Fruit fly (Drosophila melanogaster) whole organism, embryonic: ENCODE data around the gene CG32192.
A peak's percentile ranks its signal among the peaks of the same experiment; 100 is the strongest.

ENCODE experiments used
- Aef1 ChIP-seq: fragments of 200-800 bp; sonication (Bioruptor generic); IDR thresholded peaks from 3 replicates; pipeline ENCODE4 v1.3.6; 2022; ENCODE audit warnings: missing biosample characterization, missing genetic modification characterization
- Asciz ChIP-seq: fragments of 200-800 bp; sonication (Bioruptor generic); optimal IDR thresholded peaks from 2 replicates; lab custom pipeline; 2017; ENCODE audit warnings: missing biosample characterization, mild to moderate bottlenecking, missing genetic modification characterization, missing genetic modification reagents
- Atf6 ChIP-seq: fragments of 200-800 bp; sonication (Bioruptor generic); IDR thresholded peaks from 2 replicates; pipeline ENCODE4 v1.3.6; 2022; ENCODE audit warnings: missing biosample characterization, missing genetic modification characterization
- Awh ChIP-seq: fragments of 200-800 bp; sonication (Bioruptor generic); IDR thresholded peaks from 2 replicates; pipeline ENCODE4, ENCODE4 v1.3.6; 2022; ENCODE audit warnings: missing biosample characterization, missing genetic modification characterization
- Bgb ChIP-seq: fragments of 200-800 bp; sonication (Bioruptor generic); IDR thresholded peaks from 2 replicates; pipeline ENCODE4 v1.3.6; 2022; ENCODE audit warnings: missing biosample characterization, missing genetic modification characterization; ENCODE audit not compliant: partially characterized antibody
- CG10147 ChIP-seq: fragments of 200-800 bp; sonication (Bioruptor generic); optimal IDR thresholded peaks from 2 replicates; lab custom pipeline; 2019; ENCODE audit warnings: missing biosample characterization, mild to moderate bottlenecking, missing genetic modification characterization, moderate library complexity
- CG10267 ChIP-seq: fragments of 200-800 bp; sonication (Bioruptor generic); optimal IDR thresholded peaks from 2 replicates; lab custom pipeline; 2018; ENCODE audit warnings: missing biosample characterization, mild to moderate bottlenecking, missing genetic modification characterization, moderate library complexity
- CG11093 ChIP-seq: fragments of 200-800 bp; sonication (Bioruptor generic); IDR thresholded peaks from 3 replicates; pipeline ENCODE4 v1.3.6; 2022; ENCODE audit warnings: missing biosample characterization, missing genetic modification characterization
- CG11695 ChIP-seq: fragments of 200-800 bp; sonication (Bioruptor generic); IDR thresholded peaks from 3 replicates; pipeline ENCODE4 v1.3.6; 2022; ENCODE audit warnings: missing biosample characterization, missing genetic modification characterization
- CG12155 ChIP-seq: fragments of 200-800 bp; sonication (Bioruptor generic); optimal IDR thresholded peaks from 3 replicates; lab custom pipeline; 2016; ENCODE audit warnings: missing biosample characterization, missing genetic modification characterization
- CG14014 ChIP-seq: fragments of 200-800 bp; sonication (Bioruptor generic); IDR thresholded peaks from 2 replicates; pipeline ENCODE4 v1.3.6; 2022; ENCODE audit warnings: missing biosample characterization, missing genetic modification characterization
- CG17385 ChIP-seq: fragments of 200-800 bp; sonication (Bioruptor generic); optimal IDR thresholded peaks from 3 replicates; lab custom pipeline; 2018; ENCODE audit warnings: missing biosample characterization, mild to moderate bottlenecking, missing genetic modification characterization
- CG1832 ChIP-seq: fragments of 200-800 bp; sonication (Bioruptor generic); optimal IDR thresholded peaks from 2 replicates; lab custom pipeline; 2017; ENCODE audit warnings: missing biosample characterization, mild to moderate bottlenecking, missing genetic modification characterization, inconsistent platforms
- CG2678 ChIP-seq: fragments of 200-800 bp; sonication (Bioruptor generic); optimal IDR thresholded peaks from 3 replicates; lab custom pipeline; 2019; ENCODE audit warnings: missing biosample characterization, mild to moderate bottlenecking, missing genetic modification characterization, moderate library complexity
- CG3407 ChIP-seq: fragments of 200-800 bp; sonication (Bioruptor generic); optimal IDR thresholded peaks from 2 replicates; lab custom pipeline; 2018; ENCODE audit warnings: missing biosample characterization, mild to moderate bottlenecking, missing genetic modification characterization
- CG34224 ChIP-seq: fragments of 200-800 bp; sonication (Bioruptor generic); IDR thresholded peaks from 3 replicates; pipeline ENCODE4 v1.3.6; 2022; ENCODE audit warnings: missing biosample characterization, missing genetic modification characterization; ENCODE audit not compliant: partially characterized antibody
- CG42726 ChIP-seq: fragments of 200-800 bp; sonication (Bioruptor generic); IDR thresholded peaks from 2 replicates; pipeline ENCODE4 v1.3.6; 2022; ENCODE audit warnings: missing biosample characterization, missing genetic modification characterization; ENCODE audit not compliant: partially characterized antibody
- CG4360 ChIP-seq: fragments of 200-800 bp; sonication (Bioruptor generic); IDR thresholded peaks from 2 replicates; pipeline ENCODE4 v1.3.6; 2022; ENCODE audit warnings: missing biosample characterization, missing genetic modification characterization
- CG4404 ChIP-seq: fragments of 200-800 bp; sonication (Bioruptor generic); IDR thresholded peaks from 2 replicates; pipeline ENCODE4 v1.3.6; 2022; ENCODE audit warnings: missing biosample characterization, missing genetic modification characterization
- CG7928 ChIP-seq: fragments of 200-800 bp; sonication (Bioruptor generic); optimal IDR thresholded peaks from 2 replicates; lab custom pipeline; 2017; ENCODE audit warnings: missing biosample characterization, mild to moderate bottlenecking, missing genetic modification characterization
- CG8089 ChIP-seq: fragments of 200-800 bp; sonication (Bioruptor generic); optimal IDR thresholded peaks from 3 replicates; lab custom pipeline; 2016; ENCODE audit warnings: missing biosample characterization, missing genetic modification characterization
- CG8290 ChIP-seq, 3 experiments: fragments of 200-800 bp; sonication (Bioruptor generic); optimal IDR thresholded peaks; 2 replicates each; lab custom pipeline; 2016 to 2019; ENCODE audit warnings: missing biosample characterization in 3 of 3, missing genetic modification characterization in 3 of 3, mild to moderate bottlenecking in 2 of 3, moderate library complexity in 1 of 3
- CG8944 ChIP-seq: fragments of 200-800 bp; sonication (Bioruptor generic); optimal IDR thresholded peaks from 3 replicates; lab custom pipeline; 2016; ENCODE audit warnings: missing biosample characterization, missing genetic modification characterization
- CG9797 ChIP-seq: fragments of 200-800 bp; sonication (Bioruptor generic); optimal IDR thresholded peaks from 3 replicates; lab custom pipeline; 2018; ENCODE audit warnings: missing biosample characterization, mild to moderate bottlenecking, missing genetic modification characterization
- E2f1 ChIP-seq: fragments of 200-800 bp; sonication (Bioruptor generic); IDR thresholded peaks from 2 replicates; pipeline ENCODE4 v1.3.6; 2022; ENCODE audit warnings: missing biosample characterization, missing genetic modification characterization
- Gug ChIP-seq: fragments of 200-800 bp; sonication (Bioruptor generic); IDR thresholded peaks from 4 replicates; pipeline ENCODE4 v1.3.6; 2022; ENCODE audit warnings: missing biosample characterization, missing genetic modification characterization
- Hand ChIP-seq: fragments of 200-800 bp; sonication (Bioruptor generic); optimal IDR thresholded peaks from 2 replicates; lab custom pipeline; 2017; ENCODE audit warnings: mild to moderate bottlenecking, missing biosample characterization, missing genetic modification reagents, missing genetic modification characterization
- Hmr ChIP-seq: fragments of 200-800 bp; sonication (Bioruptor generic); optimal IDR thresholded peaks from 3 replicates; lab custom pipeline; 2017; ENCODE audit warnings: mild to moderate bottlenecking, missing biosample characterization, missing genetic modification reagents, missing genetic modification characterization
- Hr39 ChIP-seq: fragments of >200 bp; optimal IDR thresholded peaks from 2 replicates; lab custom pipeline; 2017
- Nf-YA ChIP-seq: fragments of 200-800 bp; sonication (Bioruptor generic); IDR thresholded peaks from 2 replicates; pipeline ENCODE4 v1.3.6; 2022; ENCODE audit warnings: missing biosample characterization, missing genetic modification characterization
- Ptx1 ChIP-seq: fragments of 200-800 bp; sonication (Bioruptor generic); IDR thresholded peaks from 2 replicates; pipeline ENCODE4 v1.3.6; 2022; ENCODE audit warnings: missing biosample characterization, missing genetic modification characterization
- Six4 ChIP-seq: fragments of 200-800 bp; sonication (Bioruptor generic); optimal IDR thresholded peaks from 2 replicates; lab custom pipeline; 2016; ENCODE audit warnings: missing biosample characterization, missing genetic modification characterization
- Sox102F ChIP-seq: fragments of 200-800 bp; sonication (Bioruptor generic); optimal IDR thresholded peaks from 2 replicates; lab custom pipeline; 2018; ENCODE audit warnings: missing biosample characterization, mild to moderate bottlenecking, missing genetic modification characterization, moderate library complexity
- bab2 ChIP-seq: fragments of 200-800 bp; sonication (Bioruptor generic); optimal IDR thresholded peaks from 2 replicates; lab custom pipeline; 2016; ENCODE audit warnings: missing biosample characterization, missing genetic modification characterization
- br ChIP-seq: fragments of >200 bp; optimal IDR thresholded peaks from 2 replicates; lab custom pipeline; 2017
- chinmo ChIP-seq: fragments of 200-800 bp; sonication (Bioruptor generic); IDR thresholded peaks from 4 replicates; pipeline ENCODE4 v1.3.6; 2022; ENCODE audit warnings: missing biosample characterization, missing genetic modification characterization; ENCODE audit not compliant: partially characterized antibody
- corto ChIP-seq: fragments of 200-800 bp; sonication (Bioruptor generic); optimal IDR thresholded peaks from 2 replicates; lab custom pipeline; 2016; ENCODE audit warnings: missing biosample characterization, mild to moderate bottlenecking, missing genetic modification characterization, moderate library complexity
- croc ChIP-seq: fragments of 200-800 bp; sonication (Bioruptor generic); conservative IDR thresholded peaks from 3 replicates; pipeline ENCODE4 v1.3.6; 2022; ENCODE audit warnings: missing biosample characterization, missing genetic modification characterization
- en ChIP-seq: fragments of 200-800 bp; sonication (Bioruptor generic); optimal IDR thresholded peaks from 2 replicates; lab custom pipeline; 2016; ENCODE audit warnings: missing biosample characterization, missing genetic modification characterization
- hbn ChIP-seq: fragments of 200-800 bp; sonication (Bioruptor generic); IDR thresholded peaks from 2 replicates; pipeline ENCODE4 v1.3.6; 2022; ENCODE audit warnings: missing biosample characterization, missing genetic modification characterization; ENCODE audit not compliant: partially characterized antibody
- ken ChIP-seq: fragments of 200-800 bp; sonication (Bioruptor generic); IDR thresholded peaks from 3 replicates; pipeline ENCODE4 v1.3.6; 2022; ENCODE audit warnings: missing biosample characterization, missing genetic modification characterization
- knrl ChIP-seq: fragments of 200-800 bp; sonication (Bioruptor generic); IDR thresholded peaks from 3 replicates; pipeline ENCODE4 v1.3.6; 2022; ENCODE audit warnings: missing biosample characterization, missing genetic modification characterization; ENCODE audit not compliant: partially characterized antibody
- maf-S ChIP-seq: fragments of 200-800 bp; sonication (Bioruptor generic); optimal IDR thresholded peaks from 2 replicates; lab custom pipeline; 2016; ENCODE audit warnings: missing biosample characterization, missing genetic modification characterization
- onecut ChIP-seq: fragments of 200-800 bp; sonication (Bioruptor generic); IDR thresholded peaks from 2 replicates; pipeline ENCODE4 v1.3.6; 2022; ENCODE audit warnings: missing biosample characterization, missing genetic modification characterization
- phol ChIP-seq: fragments of 200-800 bp; sonication (Bioruptor generic); optimal IDR thresholded peaks from 3 replicates; lab custom pipeline; 2018; ENCODE audit warnings: missing biosample characterization, mild to moderate bottlenecking, missing genetic modification characterization, moderate library complexity
- sens-2 ChIP-seq: fragments of 200-800 bp; sonication (Bioruptor generic); IDR thresholded peaks from 2 replicates; pipeline ENCODE4 v1.3.6; 2022; ENCODE audit warnings: missing biosample characterization, missing genetic modification characterization
- shn ChIP-seq: fragments of 200-800 bp; sonication (Bioruptor generic); optimal IDR thresholded peaks from 3 replicates; lab custom pipeline; 2016; ENCODE audit warnings: missing biosample characterization, missing genetic modification characterization
- sima ChIP-seq: fragments of 200-800 bp; sonication (Bioruptor generic); optimal IDR thresholded peaks from 2 replicates; lab custom pipeline; 2016; ENCODE audit warnings: missing biosample characterization, missing genetic modification characterization
- tap ChIP-seq: fragments of 200-800 bp; optimal IDR thresholded peaks from 3 replicates; lab custom pipeline; 2019; ENCODE audit warnings: missing biosample characterization, mild to moderate bottlenecking, missing genetic modification characterization, moderate library complexity
- tll ChIP-seq, 2 experiments: fragments of 200-800 bp in 1 of 2; fragments of >200 bp in 1 of 2; sonication (Bioruptor generic) in 1 of 2; optimal IDR thresholded peaks; 2 replicates each; lab custom pipeline; 2017 to 2019; ENCODE audit warnings: missing biosample characterization in 2 of 2, missing genetic modification characterization in 2 of 2, mild to moderate bottlenecking in 1 of 2, moderate library complexity in 1 of 2
- tup ChIP-seq: fragments of 200-800 bp; sonication (Bioruptor generic); optimal IDR thresholded peaks from 2 replicates; lab custom pipeline; 2016; ENCODE audit warnings: missing biosample characterization, mild to moderate bottlenecking, missing genetic modification characterization, moderate library complexity
- twi ChIP-seq: fragments of 200-800 bp; optimal IDR thresholded peaks from 2 replicates; lab custom pipeline; 2019; ENCODE audit warnings: missing biosample characterization, mild to moderate bottlenecking, missing genetic modification characterization, moderate library complexity

The CG32192 gene

dm6 chr3L:18088027-18088426 is 47.9 kb downstream of the CG32192 start (continued):
- TF ChIP-seq CG8089 (no peak), Nf-YA (GFP tag; lab: Robert Waterston, UW) (no peak), sens-2 (GFP tag; lab: Robert Waterston, UW) (no peak), Atf6 (GFP tag; lab: Robert Waterston, UW) (no peak), CG1832 (no peak), corto (GFP tag; lab: Kevin White, UChicago) (no peak), CG10147 (GFP tag; lab: Kevin White, UChicago) (no peak), CG4404 (no peak), maf-S (no peak), shn (GFP tag; lab: Kevin White, UChicago) (no peak), Six4 (GFP tag; lab: Kevin White, UChicago) (no peak), CG34224 (GFP tag; lab: Robert Waterston, UW) (no peak), knrl (GFP tag; lab: Robert Waterston, UW) (peak; percentile 73), tap (tag; lab: Kevin White, UChicago) (no peak), phol (peak; percentile 35), Aef1 (GFP tag; lab: Robert Waterston, UW) (no peak), CG14014 (GFP tag; lab: Robert Waterston, UW) (no peak), chinmo (GFP tag; lab: Robert Waterston, UW) (peak; percentile 97), onecut (GFP tag; lab: Robert Waterston, UW) (no peak), CG8944 (no peak), Asciz (no peak), Sox102F (GFP tag; lab: Kevin White, UChicago) (no peak), hbn (GFP tag; lab: Robert Waterston, UW) (no peak), en (GFP tag; lab: Kevin White, UChicago) (no peak), CG10267 (tag; lab: Kevin White, UChicago) (no peak), CG7928 (GFP tag; lab: Kevin White, UChicago) (no peak), sima (no peak), bab2 (GFP tag; lab: Kevin White, UChicago) (no peak), CG11093 (GFP tag; lab: Robert Waterston, UW) (no peak), Awh (GFP tag; lab: Robert Waterston, UW) (no peak), CG11695 (GFP tag; lab: Robert Waterston, UW) (no peak), CG9797 (GFP tag; lab: Kevin White, UChicago) (no peak), Ptx1 (no peak), br (lab: Kevin White, UChicago) (no peak), croc (GFP tag; lab: Robert Waterston, UW) (no peak), E2f1 (GFP tag; lab: Robert Waterston, UW) (no peak), CG3407 (no peak), Bgb (GFP tag; lab: Robert Waterston, UW) (no peak; the same call in 1 of the 2 replicates), CG42726 (GFP tag; lab: Robert Waterston, UW) (peak; percentile 57), tll (GFP tag; optimal IDR thresholded peaks at IDR 0.05; lab: Kevin White, UChicago) (no peak), Hand (GFP tag; lab: Kevin White, UChicago) (no peak), Hmr (GFP tag; lab: Kevin White, UChicago) (no peak), CG12155 (no peak), CG2678 (tag; lab: Kevin White, UChicago) (no peak), tup (GFP tag; lab: Kevin White, UChicago) (no peak), Hr39 (lab: Kevin White, UChicago) (no peak), twi (tag; lab: Kevin White, UChicago) (no peak), CG17385 (GFP tag; lab: Kevin White, UChicago) (no peak), ken (no peak), CG8290 (GFP tag; optimal IDR thresholded peaks at IDR 0.05; lab: Kevin White, UChicago) (peak; percentile 78), CG8290 (tag; optimal IDR thresholded peaks at IDR 0.05; lab: Kevin White, UChicago) (peak in 1 of 2 experiments; percentile 88), CG4360 (no peak), Gug (GFP tag; lab: Robert Waterston, UW) (no peak; the same call in 3 of the 4 replicates)
